Worm (Caenorhabditis elegans): ENCODE data around the gene nhr-48.

DNA sequence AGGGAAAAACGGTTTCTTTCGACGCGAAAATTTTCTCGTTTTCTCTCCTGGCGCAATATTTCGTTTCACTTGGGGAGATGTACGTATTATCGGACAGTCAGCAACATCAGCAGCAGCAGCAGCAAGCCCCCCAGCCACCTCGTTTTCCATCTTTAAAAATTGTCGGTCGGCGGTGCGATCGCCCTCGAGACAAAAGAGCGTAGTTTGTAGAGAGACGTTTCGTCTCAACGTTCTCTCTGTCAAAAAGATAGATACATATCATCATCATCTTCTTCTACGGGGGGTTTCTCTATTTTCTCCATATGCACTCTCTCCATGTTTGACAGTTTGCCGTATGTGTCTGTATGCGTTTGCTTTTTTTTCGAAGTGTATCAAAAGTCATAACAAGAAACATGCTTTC, 1.6 kb downstream of the nhr-48 start:
- TF ChIP-seq nhr-76 (tag; optimal IDR thresholded peaks at IDR 0.05) (no peak), snpc-4 (tag; optimal IDR thresholded peaks at IDR 0.05) (no peak), unc-39 (tag; optimal IDR thresholded peaks at IDR 0.05) (no peak), lsy-2 (tag; optimal IDR thresholded peaks at IDR 0.05) (no peak), ceh-43 (GFP tag; optimal IDR thresholded peaks at IDR 0.05) (no peak), pha-4 (tag; optimal IDR thresholded peaks at IDR 0.05) (no peak), ztf-11 (tag; optimal IDR thresholded peaks at IDR 0.05) (no peak), unc-62 (GFP tag; optimal IDR thresholded peaks at IDR 0.05) (no peak), ceh-39 (tag; optimal IDR thresholded peaks at IDR 0.05) (no peak), nhr-28 (tag; optimal IDR thresholded peaks at IDR 0.05) (no peak), mep-1 (tag; optimal IDR thresholded peaks at IDR 0.05) (no peak), elt-3 (tag; optimal IDR thresholded peaks at IDR 0.05) (no peak)
